Worm (Caenorhabditis elegans) whole organism, early embryonic: ENCODE data around the gene cdc-73.

Experiments used
- F13C5.2 ChIP-seq: sonication (generic microtip); optimal IDR thresholded peaks from 2 replicates; lab custom pipeline; 2017; ENCODE audit warnings: mild to moderate bottlenecking, missing genetic modification characterization, inconsistent platforms, missing compliant biosample characterization
- ama-1 ChIP-seq: fragments of 150-350 bp; optimal IDR thresholded peaks from 2 replicates; lab custom pipeline; 2014
- ceh-13 ChIP-seq: fragments of 200-800 bp; sonication (Bioruptor generic); optimal IDR thresholded peaks from 2 replicates; lab custom pipeline; 2018; ENCODE audit warnings: mild to moderate bottlenecking, missing genetic modification characterization, missing compliant biosample characterization
- flt-1 ChIP-seq: fragments of 200-800 bp; sonication (Bioruptor generic); IDR thresholded peaks from 2 replicates; pipeline ENCODE4 v1.3.6; 2022; ENCODE audit warnings: missing genetic modification characterization, missing compliant biosample characterization
- hmg-4 ChIP-seq: fragments of 200-800 bp; sonication (Bioruptor generic); optimal IDR thresholded peaks from 2 replicates; lab custom pipeline; 2018; ENCODE audit warnings: mild to moderate bottlenecking, missing genetic modification characterization, missing compliant biosample characterization
- hnd-1 ChIP-seq: sonication (generic microtip); optimal IDR thresholded peaks from 2 replicates; lab custom pipeline; 2016; ENCODE audit warnings: missing genetic modification characterization, missing compliant biosample characterization
- pes-1 ChIP-seq: fragments of 200-800 bp; sonication (Bioruptor generic); IDR thresholded peaks from 2 replicates; pipeline ENCODE4 v1.3.6; 2022; ENCODE audit warnings: missing genetic modification reagents, missing genetic modification characterization, missing compliant biosample characterization
- scrt-1 ChIP-seq: fragments of 200-800 bp; sonication (Bioruptor generic); IDR thresholded peaks from 2 replicates; pipeline ENCODE4 v1.3.6; 2022; ENCODE audit warnings: missing genetic modification characterization, missing compliant biosample characterization
- tbx-11 ChIP-seq: fragments of 200-800 bp; sonication (Bioruptor generic); IDR thresholded peaks from 2 replicates; pipeline ENCODE4 v1.3.6; 2022; ENCODE audit warnings: missing genetic modification characterization, missing compliant biosample characterization
- tra-4 ChIP-seq: sonication (generic microtip); optimal IDR thresholded peaks from 2 replicates; lab custom pipeline; 2017; ENCODE audit warnings: missing genetic modification characterization, missing compliant biosample characterization

- no peak for TF ChIP-seq hnd-1 (tag; lab: Kevin White, UChicago)
- no peak for TF ChIP-seq tra-4
- TF ChIP-seq flt-1 (GFP tag; lab: Robert Waterston, UW) = no peak
- TF ChIP-seq F13C5.2 (tag; lab: Kevin White, UChicago) = no peak
- no peak for TF ChIP-seq tbx-11
- no peak for TF ChIP-seq hmg-4 (GFP tag; lab: Kevin White, UChicago)
- TF ChIP-seq ceh-13 (GFP tag; lab: Kevin White, UChicago) = no peak
- no peak for TF ChIP-seq pes-1 (GFP tag; lab: Robert Waterston, UW)
- no peak for TF ChIP-seq ama-1 (lab: Kevin White, UChicago)
- no peak for TF ChIP-seq scrt-1 (GFP tag; lab: Robert Waterston, UW)
These were observed 43.9 kb upstream of the cdc-73 start, which contains the start of gene F47C12.8 for ce11 chrIV:3998517-3998916.
